Worm (Caenorhabditis elegans) whole organism, L2 larva: ENCODE results near the gene F07C3.2.

Experiments
- C34F6.9 ChIP-seq: fragments of 150-350 bp; optimal IDR thresholded peaks from 2 replicates; lab custom pipeline; 2014; ENCODE audit warnings: missing biosample characterization, missing genetic modification characterization
- F13H6.1 ChIP-seq: sonication (generic microtip); optimal IDR thresholded peaks from 2 replicates; lab custom pipeline; 2016; ENCODE audit warnings: missing genetic modification characterization, missing compliant biosample characterization
- R02D3.7 ChIP-seq: fragments of 150-350 bp; optimal IDR thresholded peaks from 2 replicates; lab custom pipeline; 2014; ENCODE audit warnings: missing biosample characterization, missing genetic modification characterization
- Y55F3AM.14 ChIP-seq: fragments of 200-800 bp; sonication (Bioruptor generic); optimal IDR thresholded peaks from 2 replicates; lab custom pipeline; 2018; ENCODE audit warnings: mild to moderate bottlenecking, missing genetic modification characterization, missing compliant biosample characterization
- alr-1 ChIP-seq: fragments of 150-350 bp; optimal IDR thresholded peaks from 2 replicates; lab custom pipeline; 2014; ENCODE audit warnings: missing biosample characterization, missing genetic modification characterization
- aly-2 ChIP-seq: fragments of 150-350 bp; optimal IDR thresholded peaks from 2 replicates; lab custom pipeline; 2014; ENCODE audit warnings: missing biosample characterization, missing genetic modification characterization
- ama-1 ChIP-seq: fragments of 150-350 bp; optimal IDR thresholded peaks from 2 replicates; lab custom pipeline; 2018; ENCODE audit warnings: inconsistent platforms
- blmp-1 ChIP-seq: sonication (generic microtip); optimal IDR thresholded peaks from 2 replicates; lab custom pipeline; 2017; ENCODE audit warnings: missing genetic modification characterization, mild to moderate bottlenecking, missing compliant biosample characterization, antibody characterized with exemption, moderate library complexity; ENCODE audit not compliant: insufficient read depth
- dmd-4 ChIP-seq: sonication (generic microtip); optimal IDR thresholded peaks from 2 replicates; lab custom pipeline; 2017; ENCODE audit warnings: missing biosample characterization, missing genetic modification characterization
- egl-27 ChIP-seq: sonication (generic microtip); optimal IDR thresholded peaks from 3 replicates; lab custom pipeline; 2017; ENCODE audit warnings: missing biosample characterization, missing genetic modification reagents, missing genetic modification characterization
- fos-1 ChIP-seq: fragments of 150-350 bp; optimal IDR thresholded peaks from 2 replicates; lab custom pipeline; 2014; ENCODE audit warnings: missing biosample characterization, missing genetic modification characterization
- gmeb-1 ChIP-seq: fragments of 150-350 bp; optimal IDR thresholded peaks from 2 replicates; lab custom pipeline; 2014; ENCODE audit warnings: missing biosample characterization, missing genetic modification characterization
- lin-13 ChIP-seq: fragments of 150-350 bp; optimal IDR thresholded peaks from 2 replicates; lab custom pipeline; 2014; ENCODE audit warnings: missing biosample characterization, missing genetic modification reagents, missing genetic modification characterization
- lsy-2 ChIP-seq, 2 experiments: fragments of 150-350 bp in 1 of 2; sonication (generic microtip) in 1 of 2; optimal IDR thresholded peaks; 2 replicates each; lab custom pipeline; 2014 to 2017; ENCODE audit warnings: missing biosample characterization in 2 of 2, missing genetic modification characterization in 2 of 2
- mab-5 ChIP-seq: fragments of 150-350 bp; optimal IDR thresholded peaks from 2 replicates; lab custom pipeline; 2014; ENCODE audit warnings: missing biosample characterization, missing genetic modification characterization
- mbf-1 ChIP-seq: sonication (generic microtip); optimal IDR thresholded peaks from 2 replicates; lab custom pipeline; 2017; ENCODE audit warnings: missing biosample characterization, missing genetic modification characterization
- mdl-1 ChIP-seq, 2 experiments: fragments of 150-350 bp in 1 of 2; sonication (generic microtip) in 1 of 2; optimal IDR thresholded peaks; 2 replicates each; lab custom pipeline; 2017; ENCODE audit warnings: missing biosample characterization in 2 of 2, missing genetic modification characterization in 2 of 2
- nhr-10 ChIP-seq: sonication (generic microtip); optimal IDR thresholded peaks from 2 replicates; lab custom pipeline; 2017; ENCODE audit warnings: missing biosample characterization, missing genetic modification characterization
- nhr-11 ChIP-seq: fragments of 150-350 bp; optimal IDR thresholded peaks from 2 replicates; lab custom pipeline; 2014; ENCODE audit warnings: missing biosample characterization, missing genetic modification characterization
- nhr-12 ChIP-seq: fragments of 150-350 bp; optimal IDR thresholded peaks from 2 replicates; lab custom pipeline; 2014; ENCODE audit warnings: missing biosample characterization, missing genetic modification characterization
- nhr-129 ChIP-seq: fragments of 150-350 bp; optimal IDR thresholded peaks from 2 replicates; lab custom pipeline; 2014; ENCODE audit warnings: missing biosample characterization, missing genetic modification characterization
- nhr-21 ChIP-seq: fragments of 150-350 bp; optimal IDR thresholded peaks from 2 replicates; lab custom pipeline; 2014; ENCODE audit warnings: missing biosample characterization, missing genetic modification characterization
- nhr-237 ChIP-seq: fragments of 150-350 bp; optimal IDR thresholded peaks from 2 replicates; lab custom pipeline; 2014; ENCODE audit warnings: missing biosample characterization, missing genetic modification characterization
- nhr-25 ChIP-seq: fragments of 150-350 bp; sonication (generic microtip); optimal IDR thresholded peaks from 3 replicates; lab custom pipeline; 2014; ENCODE audit warnings: missing biosample characterization, missing genetic modification characterization
- nhr-6 ChIP-seq: fragments of 150-350 bp; optimal IDR thresholded peaks from 2 replicates; lab custom pipeline; 2014; ENCODE audit warnings: missing biosample characterization, missing genetic modification characterization
- nhr-77 ChIP-seq: fragments of 150-350 bp; optimal IDR thresholded peaks from 2 replicates; lab custom pipeline; 2014; ENCODE audit warnings: missing biosample characterization, missing genetic modification characterization
- sem-4 ChIP-seq: fragments of 150-350 bp; optimal IDR thresholded peaks from 2 replicates; lab custom pipeline; 2014; ENCODE audit warnings: missing biosample characterization, missing genetic modification reagents, missing genetic modification characterization
- sma-3 ChIP-seq: sonication (generic microtip); optimal IDR thresholded peaks from 2 replicates; lab custom pipeline; 2016; ENCODE audit warnings: missing genetic modification reagents, missing genetic modification characterization, missing compliant biosample characterization
- sma-9 ChIP-seq, 2 experiments: fragments of 150-350 bp in 1 of 2; sonication (generic microtip) in 1 of 2; optimal IDR thresholded peaks; 2 replicates each; lab custom pipeline; 2014 to 2016; ENCODE audit warnings: missing genetic modification characterization in 2 of 2, mild to moderate bottlenecking in 1 of 2, missing biosample characterization in 1 of 2, missing compliant biosample characterization in 1 of 2, missing genetic modification reagents in 1 of 2, moderate library complexity in 1 of 2
- snpc-4 ChIP-seq: fragments of 150-350 bp; optimal IDR thresholded peaks from 2 replicates; lab custom pipeline; 2014; ENCODE audit warnings: missing biosample characterization, missing genetic modification characterization
- unc-39 ChIP-seq: fragments of 150-350 bp; optimal IDR thresholded peaks from 2 replicates; lab custom pipeline; 2014; ENCODE audit warnings: missing biosample characterization, missing genetic modification characterization
- unc-55 ChIP-seq: fragments of 150-350 bp; sonication (generic microtip); optimal IDR thresholded peaks from 3 replicates; lab custom pipeline; 2014; ENCODE audit warnings: missing biosample characterization, missing genetic modification reagents, missing genetic modification characterization
- unc-62 ChIP-seq: fragments of 150-350 bp; optimal IDR thresholded peaks from 2 replicates; lab custom pipeline; 2014; ENCODE audit warnings: missing biosample characterization, missing genetic modification reagents, missing genetic modification characterization
- zag-1 ChIP-seq: fragments of 150-350 bp; optimal IDR thresholded peaks from 2 replicates; lab custom pipeline; 2014; ENCODE audit warnings: missing biosample characterization, missing genetic modification characterization
- ztf-4 ChIP-seq: fragments of 150-350 bp; optimal IDR thresholded peaks from 2 replicates; lab custom pipeline; 2014; ENCODE audit warnings: missing biosample characterization, missing genetic modification characterization

F07C3.2 gene

ce11 chrV:9191406-9191805 lies 34.5 kb upstream of the F07C3.2 start, which contains the start of gene sphr-1:
Gene sphr-1, plus strand, starts transcription at chrV:9191610.
- TF ChIP-seq ama-1 (lab: Kevin White, UChicago) (no peak), zag-1 (tag; lab: Kevin White, UChicago) (peak; percentile 13)

- TF ChIP-seq R02D3.7 (tag; lab: Kevin White, UChicago) (no peak), mab-5 (tag; lab: Kevin White, UChicago) (no peak), nhr-237 (tag; lab: Kevin White, UChicago) (no peak), ama-1 (lab: Kevin White, UChicago) (no peak), lsy-2 (tag; optimal IDR thresholded peaks at IDR 0.05; lab: Kevin White, UChicago) (peak in 1 of 2 experiments; percentile 22), unc-55 (GFP tag; lab: Kevin White, UChicago) (peak; percentile 49), alr-1 (tag; lab: Kevin White, UChicago) (no peak), nhr-6 (tag; lab: Kevin White, UChicago) (no peak), mdl-1 (tag; optimal IDR thresholded peaks at IDR 0.05; lab: Kevin White, UChicago) (peak in 1 of 2 experiments; percentile 5), snpc-4 (no peak), C34F6.9 (tag; lab: Kevin White, UChicago) (peak; percentile 14), nhr-77 (tag; lab: Kevin White, UChicago) (no peak), sem-4 (tag; lab: Kevin White, UChicago) (peak; percentile 43), nhr-11 (tag; lab: Kevin White, UChicago) (no peak), nhr-129 (tag; lab: Kevin White, UChicago) (no peak), unc-39 (tag; lab: Kevin White, UChicago) (no peak), egl-27 (no peak), gmeb-1 (tag; lab: Kevin White, UChicago) (no peak)
Measured at ce11 chrV:9194055-9194454, 31.8 kb upstream of the F07C3.2 start.

- TF ChIP-seq unc-39 (tag; lab: Kevin White, UChicago) (no peak), unc-62 (GFP tag; lab: Kevin White, UChicago) (no peak), mbf-1 (tag; lab: Kevin White, UChicago) (no peak), mdl-1 (tag; optimal IDR thresholded peaks at IDR 0.05; lab: Kevin White, UChicago) (no peak), sma-3 (no peak), C34F6.9 (tag; lab: Kevin White, UChicago) (no peak), mab-5 (tag; lab: Kevin White, UChicago) (no peak), ama-1 (lab: Kevin White, UChicago) (no peak)
- TF ChIP-seq, all 48 proteins: peak for 0
Measured at ce11 chrV:9197121-9197520, 28.8 kb upstream of the F07C3.2 start, which contains the start of gene C24B5.4. Gene C24B5.4, minus strand, starts transcription at chrV:9197326.

- TF ChIP-seq nhr-237 (tag; lab: Kevin White, UChicago) (no peak), nhr-12 (tag; lab: Kevin White, UChicago) (no peak), dmd-4 (tag; lab: Kevin White, UChicago) (no peak), nhr-21 (tag; lab: Kevin White, UChicago) (no peak), ztf-4 (tag; lab: Kevin White, UChicago) (no peak), nhr-10 (no peak), lin-13 (GFP tag; lab: Kevin White, UChicago) (no peak), F13H6.1 (no peak), aly-2 (tag; lab: Kevin White, UChicago) (no peak), nhr-25 (tag; lab: Kevin White, UChicago) (no peak), Y55F3AM.14 (GFP tag; lab: Kevin White, UChicago) (no peak), egl-27 (no peak)
Measured at ce11 chrV:9198887-9199286, 27.0 kb upstream of the F07C3.2 start, which contains the start of gene str-177. Gene str-177, minus strand, starts transcription at chrV:9198987.

- TF ChIP-seq fos-1 (tag; lab: Kevin White, UChicago) (peak; percentile 79), sma-9 (GFP tag; optimal IDR thresholded peaks at IDR 0.05; lab: Kevin White, UChicago) (peak; percentile 49), sma-9 (tag; optimal IDR thresholded peaks at IDR 0.05; lab: Kevin White, UChicago) (no peak), blmp-1 (tag; lab: Kevin White, UChicago) (no peak)
- TF ChIP-seq, all 48 proteins: peak for 2
Measured at ce11 chrV:9202710-9203109, 23.2 kb upstream of the F07C3.2 start, which contains the start of gene asp-2. Gene asp-2, plus strand, starts transcription at chrV:9203077.
